Worm (Caenorhabditis elegans): Measurements from ENCODE around the gene C32H11.4.
"Not testable (repeated sequence)": the region's sequence is repeated elsewhere in the genome, so short reads cannot be mapped to it uniquely, and the experiment has no call there.

The C32H11.4 gene

ce11 chrIV:12921027-12921426 lies at the start of gene C32H11.4:
Gene C32H11.4, plus strand, starts transcription at chrIV:12921264.
- TF ChIP-seq cog-1 (tag; optimal IDR thresholded peaks at IDR 0.05) (no peak), ztf-29 (GFP tag; IDR thresholded peaks at IDR 0.05) (no peak), ztf-23 (GFP tag; IDR thresholded peaks at IDR 0.05) (no peak), T22C8.4 (GFP tag; IDR thresholded peaks at IDR 0.05) (no peak), ref-1 (GFP tag; conservative IDR thresholded peaks at IDR 0.05) (no peak), flt-1 (GFP tag; IDR thresholded peaks at IDR 0.05) (no peak), med-1 (GFP tag; optimal IDR thresholded peaks at IDR 0.05; ENCODE audit: insufficient read depth) (no peak), tab-1 (GFP tag; IDR thresholded peaks at IDR 0.05) (no peak), klf-2 (GFP tag; conservative IDR thresholded peaks at IDR 0.05) (no peak)

DNA sequence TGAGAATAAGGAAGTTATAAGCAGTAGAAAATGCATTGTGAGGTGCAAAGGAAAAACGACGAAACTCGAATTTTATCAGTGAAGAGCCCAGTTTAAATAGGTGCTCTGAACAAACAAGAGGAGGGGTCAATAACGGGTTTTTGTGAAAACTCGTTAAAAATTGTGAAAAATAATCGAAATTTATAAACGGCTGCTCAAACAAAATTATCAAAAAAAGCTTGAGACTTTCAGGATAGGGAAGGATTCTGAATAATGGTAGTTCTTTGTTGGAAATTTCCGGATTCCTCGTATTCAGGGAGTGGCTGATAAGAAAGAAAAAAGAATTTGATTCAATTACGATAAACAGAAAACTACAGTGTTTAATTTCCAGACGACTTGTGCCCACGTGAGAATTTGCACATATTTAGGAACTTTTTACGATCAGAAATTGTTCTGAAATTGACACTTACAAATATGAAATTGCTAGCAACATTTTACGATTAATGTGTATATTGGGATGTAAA lies 49.6 kb upstream of the C32H11.4 start, which contains the start of gene clec-187:
TSS of gene clec-187 (minus strand) at position 51 of the 503 bp plus-strand sequence.
- TF ChIP-seq flt-1 (GFP tag; IDR thresholded peaks at IDR 0.05) (no peak), ztf-29 (GFP tag; IDR thresholded peaks at IDR 0.05) (no peak), ztf-23 (GFP tag; IDR thresholded peaks at IDR 0.05) (no peak), tab-1 (GFP tag; IDR thresholded peaks at IDR 0.05) (no peak)

- TF ChIP-seq ztf-29 (GFP tag; IDR thresholded peaks at IDR 0.05); klf-2 (GFP tag; conservative IDR thresholded peaks at IDR 0.05); cog-1 (tag; optimal IDR thresholded peaks at IDR 0.05): not testable (repeated sequence)
Measured at ce11 chrIV:12875260-12875659, 45.8 kb upstream of the C32H11.4 start, which contains the start of gene ZK896.1. Gene ZK896.1, minus strand, starts transcription at chrIV:12875360.

DNA sequence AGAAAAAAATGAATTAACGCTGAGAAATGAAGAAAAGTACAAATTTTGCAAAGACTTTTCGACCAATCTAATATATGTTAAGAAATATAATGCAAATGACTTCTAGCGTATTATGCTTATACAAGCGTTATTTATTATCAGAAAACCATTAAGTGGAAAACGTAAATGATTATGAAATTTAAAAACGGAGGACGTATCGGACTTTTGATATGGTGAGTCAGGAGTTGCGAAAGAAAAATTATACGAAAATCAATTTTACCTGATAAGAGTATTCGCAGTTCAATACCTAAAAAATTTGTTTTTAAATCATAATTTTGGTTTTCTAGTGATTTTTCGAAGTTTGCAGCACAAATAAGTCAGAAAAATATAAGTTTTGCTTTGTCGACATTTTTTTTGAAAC lies 44.5 kb upstream of the C32H11.4 start:
- TF ChIP-seq ztf-23 (GFP tag; IDR thresholded peaks at IDR 0.05) = no peak
- TF ChIP-seq klf-2 (GFP tag; conservative IDR thresholded peaks at IDR 0.05) = no peak
- no peak for TF ChIP-seq flt-1 (GFP tag; IDR thresholded peaks at IDR 0.05)
- no peak for TF ChIP-seq ref-1 (GFP tag; conservative IDR thresholded peaks at IDR 0.05)
- TF ChIP-seq tab-1 (GFP tag; IDR thresholded peaks at IDR 0.05) = no peak
- no peak for TF ChIP-seq cog-1 (tag; optimal IDR thresholded peaks at IDR 0.05)
- TF ChIP-seq ztf-29 (GFP tag; IDR thresholded peaks at IDR 0.05) = no peak
- TF ChIP-seq med-1 (GFP tag; optimal IDR thresholded peaks at IDR 0.05; ENCODE audit: insufficient read depth) = no peak
- no peak for TF ChIP-seq T22C8.4 (GFP tag; IDR thresholded peaks at IDR 0.05)

DNA sequence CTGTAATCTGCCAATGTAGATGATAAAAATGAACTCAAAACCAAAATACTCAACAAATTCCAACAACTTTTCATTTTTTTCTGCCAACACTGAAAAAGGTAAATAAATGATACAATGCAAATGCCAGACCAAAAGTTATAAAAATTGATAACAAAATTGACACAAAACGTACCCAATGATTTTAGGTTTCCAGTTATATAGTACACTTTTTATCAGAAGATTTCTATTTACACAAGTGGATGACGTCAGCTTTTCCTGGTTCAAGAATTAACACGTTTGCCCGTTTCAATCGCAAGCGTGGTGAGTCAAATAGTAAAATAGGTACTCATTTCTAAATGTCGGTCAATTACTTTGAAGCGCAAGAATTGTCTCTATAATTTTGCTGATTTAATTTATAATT lies 41.5 kb upstream of the C32H11.4 start, which contains the start of gene ZK896.5:
TSS of gene ZK896.5 (minus strand) at position 89 of the 400 bp plus-strand sequence.
- TF ChIP-seq ztf-29 (GFP tag; IDR thresholded peaks at IDR 0.05) (no peak), ztf-23 (GFP tag; IDR thresholded peaks at IDR 0.05) (no peak)

DNA sequence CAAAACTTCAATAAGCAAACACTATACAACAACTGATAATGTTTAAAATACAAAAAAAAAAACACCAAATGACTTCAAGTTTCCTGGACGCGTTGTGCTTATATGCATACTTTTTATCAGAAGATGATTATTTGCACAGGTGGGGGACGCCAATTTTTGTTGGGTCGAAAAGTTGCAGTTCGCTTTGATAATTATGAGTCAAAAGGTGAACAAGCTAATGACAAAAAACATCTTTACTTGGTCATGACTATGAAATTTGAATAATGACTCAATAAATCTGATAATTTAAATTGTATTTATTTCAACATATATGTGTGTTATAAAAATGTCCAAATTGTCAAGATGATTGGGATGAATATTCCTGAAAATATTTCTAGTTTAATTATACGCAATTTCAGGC lies 37.9 kb upstream of the C32H11.4 start, which contains the start of gene ZK896.4:
TSS of gene ZK896.4 (minus strand) at position 101 of the 400 bp plus-strand sequence.
- TF ChIP-seq med-1 (GFP tag; optimal IDR thresholded peaks at IDR 0.05; ENCODE audit: insufficient read depth) (no peak), ztf-29 (GFP tag; IDR thresholded peaks at IDR 0.05) (no peak), cog-1 (tag; optimal IDR thresholded peaks at IDR 0.05) (no peak), klf-2 (GFP tag; conservative IDR thresholded peaks at IDR 0.05) (no peak), ztf-23 (GFP tag; IDR thresholded peaks at IDR 0.05) (no peak), tab-1 (GFP tag; IDR thresholded peaks at IDR 0.05) (no peak), ref-1 (GFP tag; conservative IDR thresholded peaks at IDR 0.05) (no peak), T22C8.4 (GFP tag; IDR thresholded peaks at IDR 0.05) (no peak), flt-1 (GFP tag; IDR thresholded peaks at IDR 0.05) (no peak)

DNA sequence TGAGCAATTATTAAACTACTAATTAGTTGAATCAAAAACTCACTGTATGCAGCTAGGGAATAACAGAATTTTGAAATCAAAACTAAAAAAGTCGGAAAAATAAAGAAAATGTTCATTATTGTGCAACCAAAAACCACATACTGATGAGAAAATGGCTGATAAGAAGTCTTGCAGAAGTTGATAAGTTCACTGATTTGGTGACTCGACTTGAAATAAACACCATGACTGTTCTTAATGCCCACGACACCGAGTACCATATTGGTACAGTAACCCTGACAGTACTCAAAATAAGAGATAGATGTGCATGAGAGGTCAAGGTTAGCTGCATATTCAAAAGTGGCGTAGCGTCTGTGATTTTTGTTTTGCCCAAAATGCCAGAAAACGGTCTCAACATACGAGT lies 35.1 kb upstream of the C32H11.4 start:
- TF ChIP-seq ref-1 (GFP tag; conservative IDR thresholded peaks at IDR 0.05) = no peak
- no peak for TF ChIP-seq tab-1 (GFP tag; IDR thresholded peaks at IDR 0.05)
- TF ChIP-seq cog-1 (tag; optimal IDR thresholded peaks at IDR 0.05) = no peak
- TF ChIP-seq ztf-29 (GFP tag; IDR thresholded peaks at IDR 0.05) = no peak
- no peak for TF ChIP-seq T22C8.4 (GFP tag; IDR thresholded peaks at IDR 0.05)
- TF ChIP-seq ztf-23 (GFP tag; IDR thresholded peaks at IDR 0.05) = no peak
- TF ChIP-seq klf-2 (GFP tag; conservative IDR thresholded peaks at IDR 0.05) = no peak
- TF ChIP-seq med-1 (GFP tag; optimal IDR thresholded peaks at IDR 0.05; ENCODE audit: insufficient read depth) = no peak
- no peak for TF ChIP-seq flt-1 (GFP tag; IDR thresholded peaks at IDR 0.05)

DNA sequence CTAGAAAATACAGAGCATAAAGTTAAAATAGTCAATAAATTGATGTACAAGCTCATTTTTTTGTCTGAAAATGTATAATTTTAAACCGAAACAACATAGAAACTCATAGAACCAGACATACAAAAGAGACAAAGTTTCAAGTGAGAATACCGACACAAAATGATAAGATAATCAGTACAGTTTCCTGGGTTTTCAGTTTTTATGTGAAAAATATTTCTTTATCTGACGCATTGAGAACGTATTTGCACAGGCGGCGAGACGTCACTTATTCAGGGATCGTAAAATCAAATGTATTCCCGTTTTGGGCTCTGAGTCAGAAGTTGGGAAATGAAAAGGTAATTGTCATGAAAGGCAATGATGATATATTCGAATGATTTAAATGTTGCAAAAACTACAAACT lies 30.6 kb upstream of the C32H11.4 start, which contains the start of gene K08D8.6:
TSS of gene K08D8.6 (minus strand) at position 64 of the 400 bp plus-strand sequence.
- TF ChIP-seq ref-1 (GFP tag; conservative IDR thresholded peaks at IDR 0.05) (no peak), klf-2 (GFP tag; conservative IDR thresholded peaks at IDR 0.05) (no peak), cog-1 (tag; optimal IDR thresholded peaks at IDR 0.05) (no peak), tab-1 (GFP tag; IDR thresholded peaks at IDR 0.05) (no peak), T22C8.4 (GFP tag; IDR thresholded peaks at IDR 0.05) (no peak), med-1 (GFP tag; optimal IDR thresholded peaks at IDR 0.05; ENCODE audit: insufficient read depth) (no peak), ztf-23 (GFP tag; IDR thresholded peaks at IDR 0.05) (no peak), flt-1 (GFP tag; IDR thresholded peaks at IDR 0.05) (no peak), ztf-29 (GFP tag; IDR thresholded peaks at IDR 0.05) (no peak)

DNA sequence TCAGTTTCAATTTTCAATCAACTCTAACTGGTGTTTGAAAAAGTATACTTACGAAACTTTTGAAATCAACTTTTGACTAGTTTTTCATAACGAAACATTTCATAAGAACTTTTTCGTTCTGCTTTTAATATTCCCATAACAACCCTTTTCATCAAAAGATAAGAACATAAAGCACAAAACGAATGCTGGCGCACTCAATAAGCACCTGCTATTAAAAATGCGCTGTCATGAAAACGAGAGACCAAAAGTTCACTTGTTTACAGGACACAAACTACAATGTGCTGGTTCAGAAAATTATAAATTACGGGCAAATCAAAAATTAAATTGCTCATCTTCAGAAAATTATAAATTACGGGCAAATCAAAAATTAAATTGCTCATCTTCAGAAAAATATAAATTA lies 30.0 kb upstream of the C32H11.4 start:
- TF ChIP-seq ztf-29 (GFP tag; IDR thresholded peaks at IDR 0.05) = no peak
- TF ChIP-seq cog-1 (tag; optimal IDR thresholded peaks at IDR 0.05) = no peak
- TF ChIP-seq flt-1 (GFP tag; IDR thresholded peaks at IDR 0.05) = no peak
- TF ChIP-seq med-1 (GFP tag; optimal IDR thresholded peaks at IDR 0.05; ENCODE audit: insufficient read depth) = no peak
- TF ChIP-seq T22C8.4 (GFP tag; IDR thresholded peaks at IDR 0.05) = no peak
- TF ChIP-seq ref-1 (GFP tag; conservative IDR thresholded peaks at IDR 0.05) = no peak
- TF ChIP-seq ztf-23 (GFP tag; IDR thresholded peaks at IDR 0.05) = no peak
- no peak for TF ChIP-seq tab-1 (GFP tag; IDR thresholded peaks at IDR 0.05)
- TF ChIP-seq klf-2 (GFP tag; conservative IDR thresholded peaks at IDR 0.05) = no peak

ce11 chrIV:12892194-12892593 lies 28.9 kb upstream of the C32H11.4 start, which contains the start of gene K08D8.1:
Gene K08D8.1, plus strand, starts transcription at chrIV:12892494.
- TF ChIP-seq ref-1 (GFP tag; conservative IDR thresholded peaks at IDR 0.05) (no peak), cog-1 (tag; optimal IDR thresholded peaks at IDR 0.05) (no peak), T22C8.4 (GFP tag; IDR thresholded peaks at IDR 0.05) (no peak), ztf-23 (GFP tag; IDR thresholded peaks at IDR 0.05) (no peak), klf-2 (GFP tag; conservative IDR thresholded peaks at IDR 0.05) (no peak), tab-1 (GFP tag; IDR thresholded peaks at IDR 0.05) (no peak), med-1 (GFP tag; optimal IDR thresholded peaks at IDR 0.05; ENCODE audit: insufficient read depth) (no peak), flt-1 (GFP tag; IDR thresholded peaks at IDR 0.05) (no peak)
